Worm (Caenorhabditis elegans): ENCODE results near the gene C25F9.2.
A peak's percentile ranks its signal among the peaks of the same experiment; 100 is the strongest.

Gene C25F9.2

ce11 chrV:19445442-19445841 lies 24.2 kb downstream of the C25F9.2 start, which contains the start of gene M04C3.1:
Gene M04C3.1 (minus strand): TSS chrV:19445605.
- peak; percentile 23 for TF ChIP-seq nhr-80 (tag; optimal IDR thresholded peaks at IDR 0.05)
- no peak for TF ChIP-seq efl-1 (GFP tag; optimal IDR thresholded peaks at IDR 0.05)
- no peak for TF ChIP-seq F22D6.2 (tag; optimal IDR thresholded peaks at IDR 0.05)

ce11 chrV:19448805-19449204 lies 27.5 kb downstream of the C25F9.2 start, which contains the start of gene M04C3.2:
Gene M04C3.2 (minus strand): TSS chrV:19448905.
- TF ChIP-seq dox-1 (GFP tag; IDR thresholded peaks at IDR 0.05) (no peak), F22D6.2 (tag; optimal IDR thresholded peaks at IDR 0.05) (no peak), F33H1.4 (GFP tag; IDR thresholded peaks at IDR 0.05) (no peak), K11D2.4 (GFP tag; IDR thresholded peaks at IDR 0.05) (no peak), rpc-1 (optimal IDR thresholded peaks at IDR 0.05) (no peak), rpc-1 (tag; optimal IDR thresholded peaks at IDR 0.05) (no peak), snpc-4 (GFP tag; optimal IDR thresholded peaks at IDR 0.05) (no peak), snpc-4 (tag; optimal IDR thresholded peaks at IDR 0.05) (no peak), die-1 (tag; optimal IDR thresholded peaks at IDR 0.05) (no peak), snpc-3.4 (tag; optimal IDR thresholded peaks at IDR 0.05) (no peak), madf-8 (GFP tag; conservative IDR thresholded peaks at IDR 0.05) (no peak), B0035.1 (tag; optimal IDR thresholded peaks at IDR 0.05) (no peak), mes-4 (tag; optimal IDR thresholded peaks at IDR 0.05) (no peak), F55B11.4 (tag; optimal IDR thresholded peaks at IDR 0.05; ENCODE audit: borderline replicate concordance, insufficient read depth) (no peak), nhr-80 (tag; optimal IDR thresholded peaks at IDR 0.05) (no peak)

ce11 chrV:19449544-19449943 lies 28.3 kb downstream of the C25F9.2 start, which contains the start of gene M04C3.5:
Gene M04C3.5 (plus strand): TSS chrV:19449733.
- TF ChIP-seq nhr-80 (tag; optimal IDR thresholded peaks at IDR 0.05), result peak; percentile 23
- no peak for TF ChIP-seq akir-1 (GFP tag; optimal IDR thresholded peaks at IDR 0.05)

ce11 chrV:19455650-19456049 lies 34.4 kb downstream of the C25F9.2 start, which contains the start of the genes Y43F8B.13 and Y43F8B.14:
Gene Y43F8B.13 (plus strand): TSS chrV:19455950.
Gene Y43F8B.14 (minus strand): TSS chrV:19455971.
- TF ChIP-seq attf-3 (GFP tag; conservative IDR thresholded peaks at IDR 0.05), result no peak
- no peak for TF ChIP-seq lin-54 (GFP tag; optimal IDR thresholded peaks at IDR 0.05)
- TF ChIP-seq ztf-18 (tag; optimal IDR thresholded peaks at IDR 0.05), result no peak
- no peak for TF ChIP-seq die-1 (tag; optimal IDR thresholded peaks at IDR 0.05)
- no peak for TF ChIP-seq bed-2 (GFP tag; IDR thresholded peaks at IDR 0.05)
- TF ChIP-seq chd-7 (tag; optimal IDR thresholded peaks at IDR 0.05), result no peak
- TF ChIP-seq lin-26 (GFP tag; IDR thresholded peaks at IDR 0.05), result no peak
- no peak for TF ChIP-seq somi-1 (GFP tag; optimal IDR thresholded peaks at IDR 0.05)
- no peak for TF ChIP-seq ztf-22 (GFP tag; optimal IDR thresholded peaks at IDR 0.05)
- no peak for TF ChIP-seq F33H1.4 (GFP tag; IDR thresholded peaks at IDR 0.05)
- TF ChIP-seq K12H6.12 (tag; optimal IDR thresholded peaks at IDR 0.05), result no peak
- no peak for TF ChIP-seq dox-1 (GFP tag; IDR thresholded peaks at IDR 0.05)
- no peak for TF ChIP-seq ztf-3 (GFP tag; optimal IDR thresholded peaks at IDR 0.05)
- no peak for TF ChIP-seq nhr-90 (tag; optimal IDR thresholded peaks at IDR 0.05)
- no peak for TF ChIP-seq ceh-100 (GFP tag; IDR thresholded peaks at IDR 0.05)

- TF ChIP-seq F52B5.7 (tag; optimal IDR thresholded peaks at IDR 0.05) (no peak), ztf-3 (GFP tag; optimal IDR thresholded peaks at IDR 0.05) (no peak), Y79H2A.3 (GFP tag; conservative IDR thresholded peaks at IDR 0.05) (no peak)
Observed at ce11 chrV:19457120-19457519, 35.8 kb downstream of the C25F9.2 start, which contains the start of gene Y43F8B.24. Gene Y43F8B.24 (plus strand): TSS chrV:19457420.
